Worm (Caenorhabditis elegans) whole organism, L4/young adult: ENCODE measurements around the gene col-181.

Experiments
- W03F9.2 ChIP-seq: fragments of 150-350 bp; optimal IDR thresholded peaks from 2 replicates; lab custom pipeline; 2014; ENCODE audit warnings: missing biosample characterization, missing genetic modification characterization
- dao-5 ChIP-seq: sonication (generic microtip); optimal IDR thresholded peaks from 2 replicates; lab custom pipeline; 2016; ENCODE audit warnings: missing genotype, missing genetic modification characterization, moderate library complexity, missing compliant biosample characterization
- him-1 ChIP-seq: sonication (generic microtip); optimal IDR thresholded peaks from 2 replicates; lab custom pipeline; 2016; ENCODE audit warnings: missing genotype, missing genetic modification reagents, missing genetic modification characterization, missing compliant biosample characterization

DNA sequence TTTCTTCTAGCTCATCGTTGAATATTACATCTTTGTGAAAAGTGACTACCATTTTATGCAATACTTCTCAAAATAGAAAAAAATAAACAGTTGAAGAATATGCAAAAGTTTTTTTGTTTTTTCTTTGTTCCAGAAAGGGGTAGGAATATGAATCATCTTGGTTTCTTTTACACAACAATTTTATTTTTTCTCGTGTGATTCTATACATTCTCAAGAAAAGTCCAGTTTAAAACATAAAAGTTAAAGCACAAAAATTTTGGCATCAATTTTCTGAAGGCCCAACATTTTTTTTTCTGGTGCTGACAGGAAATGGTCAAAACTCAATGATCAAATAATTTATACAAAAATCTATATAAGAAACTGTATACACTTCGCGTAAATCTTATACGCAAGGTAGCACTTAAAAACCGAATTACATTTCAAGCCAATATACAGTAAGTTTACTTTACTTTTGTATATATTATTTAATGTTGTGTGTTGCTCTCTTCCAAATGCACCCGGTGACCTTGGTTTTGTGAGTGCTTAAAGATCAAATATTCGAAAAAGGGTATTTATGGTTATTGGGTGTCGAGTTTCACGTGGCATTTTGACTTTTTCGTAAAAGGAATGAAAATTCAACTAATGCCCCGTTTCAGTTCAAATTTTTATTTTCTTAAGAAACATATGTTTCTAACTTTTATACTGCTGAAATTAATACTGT, 3.9 kb downstream of the col-181 start, which contains the start of the genes W03G11.2 and lgc-13:
- TF ChIP-seq him-1 (no peak), W03F9.2 (tag; lab: Kevin White, UChicago) (no peak), dao-5 (tag; lab: Kevin White, UChicago) (no peak)
